Worm (Caenorhabditis elegans) whole organism, early embryonic: Measurements from ENCODE around the gene hrpu-2.

ENCODE experiments used
- B0310.2 ChIP-seq: sonication (generic microtip); optimal IDR thresholded peaks from 2 replicates; lab custom pipeline; 2016; ENCODE audit warnings: mild to moderate bottlenecking, missing genetic modification characterization, missing compliant biosample characterization
- F13C5.2 ChIP-seq: sonication (generic microtip); optimal IDR thresholded peaks from 2 replicates; lab custom pipeline; 2017; ENCODE audit warnings: mild to moderate bottlenecking, missing genetic modification characterization, inconsistent platforms, missing compliant biosample characterization
- ama-1 ChIP-seq: fragments of 150-350 bp; optimal IDR thresholded peaks from 2 replicates; lab custom pipeline; 2014
- ceh-13 ChIP-seq: fragments of 200-800 bp; sonication (Bioruptor generic); optimal IDR thresholded peaks from 2 replicates; lab custom pipeline; 2018; ENCODE audit warnings: mild to moderate bottlenecking, missing genetic modification characterization, missing compliant biosample characterization
- ceh-36 ChIP-seq: sonication (generic microtip); optimal IDR thresholded peaks from 2 replicates; lab custom pipeline; 2016; ENCODE audit warnings: missing genetic modification characterization, inconsistent platforms, missing compliant biosample characterization
- ets-7 ChIP-seq: sonication (generic microtip); optimal IDR thresholded peaks from 2 replicates; lab custom pipeline; 2016; ENCODE audit warnings: missing genotype, missing genetic modification characterization, missing compliant biosample characterization
- flt-1 ChIP-seq: fragments of 200-800 bp; sonication (Bioruptor generic); IDR thresholded peaks from 2 replicates; pipeline ENCODE4 v1.3.6; 2022; ENCODE audit warnings: missing genetic modification characterization, missing compliant biosample characterization
- hmbx-1 ChIP-seq: sonication (generic microtip); optimal IDR thresholded peaks from 2 replicates; lab custom pipeline; 2016; ENCODE audit warnings: mild to moderate bottlenecking, missing genetic modification characterization, missing compliant biosample characterization
- hmg-4 ChIP-seq: fragments of 200-800 bp; sonication (Bioruptor generic); optimal IDR thresholded peaks from 2 replicates; lab custom pipeline; 2018; ENCODE audit warnings: mild to moderate bottlenecking, missing genetic modification characterization, missing compliant biosample characterization
- hnd-1 ChIP-seq: sonication (generic microtip); optimal IDR thresholded peaks from 2 replicates; lab custom pipeline; 2016; ENCODE audit warnings: missing genetic modification characterization, missing compliant biosample characterization
- pes-1 ChIP-seq: fragments of 200-800 bp; sonication (Bioruptor generic); IDR thresholded peaks from 2 replicates; pipeline ENCODE4 v1.3.6; 2022; ENCODE audit warnings: missing genetic modification reagents, missing genetic modification characterization, missing compliant biosample characterization
- sea-1 ChIP-seq: fragments of 200-800 bp; sonication (Bioruptor generic); conservative IDR thresholded peaks from 2 replicates; pipeline ENCODE4 v1.3.6; 2022; ENCODE audit warnings: missing genetic modification characterization, missing compliant biosample characterization
- tbx-37 ChIP-seq: fragments of 200-800 bp; sonication (Bioruptor generic); conservative IDR thresholded peaks from 2 replicates; pipeline ENCODE4 v1.3.6; 2022; ENCODE audit warnings: missing genetic modification reagents, missing genetic modification characterization, missing compliant biosample characterization
- tra-4 ChIP-seq: sonication (generic microtip); optimal IDR thresholded peaks from 2 replicates; lab custom pipeline; 2017; ENCODE audit warnings: missing genetic modification characterization, missing compliant biosample characterization

DNA sequence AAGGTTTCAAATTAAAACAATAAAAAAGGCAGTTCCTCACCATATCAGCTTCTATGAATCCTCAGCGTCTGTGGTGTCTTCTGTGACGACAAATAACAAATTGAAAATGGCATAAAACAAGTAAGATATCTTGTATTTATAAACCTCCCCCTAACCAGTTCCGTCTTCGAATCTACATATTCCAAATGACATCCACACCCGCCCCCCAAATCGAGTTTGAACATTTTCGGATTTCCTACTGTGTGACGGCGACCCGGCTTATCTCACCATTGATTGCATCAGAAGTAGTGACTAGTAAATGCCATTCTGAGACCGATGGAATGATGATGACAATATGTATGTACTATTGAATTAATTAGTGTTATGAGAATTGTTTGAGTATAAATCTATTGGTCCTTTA lies 48.9 kb upstream of the hrpu-2 start, which contains the start of gene grl-20:
- TF ChIP-seq tra-4 (tag; lab: Kevin White, UChicago) (no peak), flt-1 (GFP tag; lab: Robert Waterston, UW) (no peak), B0310.2 (tag; lab: Kevin White, UChicago) (no peak), hmbx-1 (tag; lab: Kevin White, UChicago) (no peak), ama-1 (lab: Kevin White, UChicago) (no peak), hmg-4 (no peak), ceh-36 (tag; lab: Kevin White, UChicago) (no peak), hnd-1 (tag; lab: Kevin White, UChicago) (no peak), tbx-37 (GFP tag; lab: Robert Waterston, UW) (no peak), F13C5.2 (no peak), sea-1 (GFP tag; lab: Robert Waterston, UW) (no peak), ceh-13 (GFP tag; lab: Kevin White, UChicago) (no peak), ets-7 (tag; lab: Kevin White, UChicago) (no peak), pes-1 (GFP tag; lab: Robert Waterston, UW) (no peak)
